Worm (Caenorhabditis elegans) whole organism, early embryonic: ENCODE measurements around the gene unc-22.

Source experiments
- ama-1 ChIP-seq: fragments of 150-350 bp; optimal IDR thresholded peaks from 2 replicates; lab custom pipeline; 2014
- ceh-36 ChIP-seq: sonication (generic microtip); optimal IDR thresholded peaks from 2 replicates; lab custom pipeline; 2016; ENCODE audit warnings: missing genetic modification characterization, inconsistent platforms, missing compliant biosample characterization
- flt-1 ChIP-seq: fragments of 200-800 bp; sonication (Bioruptor generic); IDR thresholded peaks from 2 replicates; pipeline ENCODE4 v1.3.6; 2022; ENCODE audit warnings: missing genetic modification characterization, missing compliant biosample characterization
- hmbx-1 ChIP-seq: sonication (generic microtip); optimal IDR thresholded peaks from 2 replicates; lab custom pipeline; 2016; ENCODE audit warnings: mild to moderate bottlenecking, missing genetic modification characterization, missing compliant biosample characterization
- pes-1 ChIP-seq: fragments of 200-800 bp; sonication (Bioruptor generic); IDR thresholded peaks from 2 replicates; pipeline ENCODE4 v1.3.6; 2022; ENCODE audit warnings: missing genetic modification reagents, missing genetic modification characterization, missing compliant biosample characterization
- tbx-11 ChIP-seq: fragments of 200-800 bp; sonication (Bioruptor generic); IDR thresholded peaks from 2 replicates; pipeline ENCODE4 v1.3.6; 2022; ENCODE audit warnings: missing genetic modification characterization, missing compliant biosample characterization
- tra-4 ChIP-seq: sonication (generic microtip); optimal IDR thresholded peaks from 2 replicates; lab custom pipeline; 2017; ENCODE audit warnings: missing genetic modification characterization, missing compliant biosample characterization

DNA sequence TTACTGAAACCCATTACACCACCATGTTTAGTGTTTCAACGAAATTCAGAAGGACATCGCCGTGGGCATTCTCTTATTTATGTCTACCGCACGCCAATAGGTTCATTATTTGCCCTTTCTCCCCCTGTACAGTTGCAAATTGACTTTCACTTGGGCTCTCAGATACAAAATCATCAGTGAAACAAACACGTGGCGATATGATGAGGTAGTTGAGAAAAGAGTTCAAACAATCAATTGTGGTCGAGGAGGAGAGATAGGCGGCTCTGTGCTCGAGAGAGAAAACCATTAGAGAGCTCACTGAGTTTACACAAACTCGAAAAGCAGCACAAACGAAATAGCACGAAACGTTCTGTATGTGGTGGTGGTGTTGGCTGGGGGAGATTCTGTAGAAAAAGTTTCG is 53.7 kb downstream of the unc-22 start:
- TF ChIP-seq ama-1 (lab: Kevin White, UChicago) (no peak), ceh-36 (tag; lab: Kevin White, UChicago) (no peak), tbx-11 (GFP tag; lab: Robert Waterston, UW) (no peak), hmbx-1 (tag; lab: Kevin White, UChicago) (no peak), flt-1 (GFP tag; lab: Robert Waterston, UW) (no peak), pes-1 (GFP tag; lab: Robert Waterston, UW) (no peak), tra-4 (no peak)
